Fruit fly (Drosophila melanogaster) whole organism, embryonic: ENCODE data around the gene CG11858.

Source experiments
- Adf1 ChIP-seq: fragments of 200-800 bp; sonication (Bioruptor generic); IDR thresholded peaks from 2 replicates; pipeline ENCODE4 v1.3.6; 2022; ENCODE audit warnings: missing biosample characterization, missing genetic modification characterization
- CG14710 ChIP-seq: fragments of 200-800 bp; sonication (Bioruptor generic); optimal IDR thresholded peaks from 3 replicates; lab custom pipeline; 2019; ENCODE audit warnings: missing biosample characterization, mild to moderate bottlenecking, missing genetic modification characterization, moderate library complexity
- CG33557 ChIP-seq: fragments of 200-800 bp; sonication (Bioruptor generic); optimal IDR thresholded peaks from 2 replicates; lab custom pipeline; 2019; ENCODE audit warnings: missing biosample characterization, mild to moderate bottlenecking, missing genetic modification characterization, moderate library complexity
- Elba2 ChIP-seq: fragments of 200-800 bp; sonication (Bioruptor generic); optimal IDR thresholded peaks from 3 replicates; lab custom pipeline; 2016; ENCODE audit warnings: missing biosample characterization, missing genetic modification characterization
- Fer2 ChIP-seq: fragments of 200-800 bp; sonication (Bioruptor generic); optimal IDR thresholded peaks from 2 replicates; lab custom pipeline; 2018; ENCODE audit warnings: missing biosample characterization, mild to moderate bottlenecking, missing genetic modification characterization, moderate library complexity
- Hr51 ChIP-seq, 2 experiments: fragments of 200-800 bp; sonication (Bioruptor generic); optimal IDR thresholded peaks; 2 replicates in 1 of 2; 3 replicates in 1 of 2; lab custom pipeline; 2016 to 2018; ENCODE audit warnings: missing biosample characterization in 2 of 2, missing genetic modification characterization in 2 of 2, mild to moderate bottlenecking in 1 of 2, moderate library complexity in 1 of 2
- Neu2 ChIP-seq: fragments of 200-800 bp; sonication (Bioruptor generic); optimal IDR thresholded peaks from 3 replicates; lab custom pipeline; 2016; ENCODE audit warnings: missing biosample characterization, missing genetic modification characterization, borderline replicate concordance
- Sry-β ChIP-seq: fragments of 200-800 bp; sonication (Bioruptor generic); optimal IDR thresholded peaks from 2 replicates; lab custom pipeline; 2018; ENCODE audit warnings: missing biosample characterization, mild to moderate bottlenecking, missing genetic modification characterization, moderate library complexity
- chm ChIP-seq: fragments of 200-800 bp; sonication (Bioruptor generic); IDR thresholded peaks from 2 replicates; pipeline ENCODE4 v1.3.6; 2022; ENCODE audit warnings: missing biosample characterization, missing genetic modification characterization
- lilli ChIP-seq: fragments of 200-800 bp; sonication (Bioruptor generic); optimal IDR thresholded peaks from 3 replicates; lab custom pipeline; 2016; ENCODE audit warnings: missing biosample characterization, missing genetic modification characterization

DNA sequence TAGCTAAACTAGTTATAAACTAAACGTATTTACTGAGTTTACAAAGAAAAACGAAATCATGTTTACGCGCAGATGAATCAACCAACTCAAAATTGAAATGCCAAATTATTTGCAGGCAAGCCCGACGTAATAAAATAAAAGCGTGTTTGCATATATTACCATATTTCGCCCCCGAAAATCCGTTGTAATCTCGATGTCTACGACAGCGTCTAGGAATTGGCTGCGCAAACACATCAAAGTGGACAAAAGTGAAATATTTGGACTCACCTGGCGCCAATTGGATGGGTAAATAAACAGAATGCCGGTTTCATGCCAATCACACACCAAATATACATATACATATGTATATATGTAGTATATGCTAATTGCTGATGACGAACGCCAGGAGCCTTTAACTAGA is 26.4 kb upstream of the CG11858 start:
- TF ChIP-seq Fer2 (tag; lab: Kevin White, UChicago): no peak
- no peak for TF ChIP-seq lilli
- TF ChIP-seq Neu2 (GFP tag; lab: Kevin White, UChicago): no peak
- no peak for TF ChIP-seq Sry-β (GFP tag; lab: Kevin White, UChicago)
- TF ChIP-seq Hr51 (GFP tag; optimal IDR thresholded peaks at IDR 0.05; lab: Kevin White, UChicago): no peak
- no peak for TF ChIP-seq chm (GFP tag; lab: Robert Waterston, UW)
- TF ChIP-seq CG14710 (tag; lab: Kevin White, UChicago): no peak
- no peak for TF ChIP-seq Adf1 (GFP tag; lab: Robert Waterston, UW)
- no peak for TF ChIP-seq CG33557 (GFP tag; lab: Kevin White, UChicago)
- TF ChIP-seq Elba2 (GFP tag; lab: Kevin White, UChicago): no peak
